Fruit fly (Drosophila melanogaster) whole organism, embryonic: ENCODE data around the gene rb.

Source experiments
- Atf3 ChIP-seq: fragments of 200-800 bp; sonication (Bioruptor generic); optimal IDR thresholded peaks from 3 replicates; lab custom pipeline; 2016; ENCODE audit warnings: missing biosample characterization, missing genetic modification characterization
- CG10147 ChIP-seq: fragments of 200-800 bp; sonication (Bioruptor generic); optimal IDR thresholded peaks from 2 replicates; lab custom pipeline; 2019; ENCODE audit warnings: missing biosample characterization, mild to moderate bottlenecking, missing genetic modification characterization, moderate library complexity
- CG12219 ChIP-seq: fragments of 200-800 bp; sonication (Bioruptor generic); optimal IDR thresholded peaks from 3 replicates; lab custom pipeline; 2018; ENCODE audit warnings: missing biosample characterization, mild to moderate bottlenecking, missing genetic modification characterization
- CG12744 ChIP-seq: fragments of 200-800 bp; sonication (Bioruptor generic); optimal IDR thresholded peaks from 2 replicates; lab custom pipeline; 2016; ENCODE audit warnings: missing biosample characterization, missing genetic modification characterization
- CG13287 ChIP-seq: fragments of 200-800 bp; sonication (Bioruptor generic); IDR thresholded peaks from 2 replicates; pipeline ENCODE4 v1.3.6; 2022; ENCODE audit warnings: missing biosample characterization, missing genetic modification characterization; ENCODE audit not compliant: partially characterized antibody
- CG14710 ChIP-seq: fragments of 200-800 bp; sonication (Bioruptor generic); optimal IDR thresholded peaks from 3 replicates; lab custom pipeline; 2019; ENCODE audit warnings: missing biosample characterization, mild to moderate bottlenecking, missing genetic modification characterization, moderate library complexity
- CG15011 ChIP-seq: fragments of 200-800 bp; sonication (Bioruptor generic); optimal IDR thresholded peaks from 3 replicates; lab custom pipeline; 2018; ENCODE audit warnings: missing biosample characterization, mild to moderate bottlenecking, missing genetic modification characterization
- CG15601 ChIP-seq: fragments of 200-800 bp; sonication (Bioruptor generic); optimal IDR thresholded peaks from 3 replicates; lab custom pipeline; 2019; ENCODE audit warnings: missing biosample characterization, mild to moderate bottlenecking, missing genetic modification characterization, moderate library complexity
- CG1602 ChIP-seq: fragments of 200-800 bp; sonication (Bioruptor generic); optimal IDR thresholded peaks from 3 replicates; lab custom pipeline; 2016; ENCODE audit warnings: missing biosample characterization, missing genetic modification characterization
- CG17328 ChIP-seq: fragments of 200-800 bp; sonication (Bioruptor generic); IDR thresholded peaks from 2 replicates; pipeline ENCODE4 v1.3.6; 2022; ENCODE audit warnings: missing biosample characterization, missing genetic modification characterization
- CG17361 ChIP-seq: fragments of 200-800 bp; sonication (Bioruptor generic); IDR thresholded peaks from 3 replicates; pipeline ENCODE4 v1.3.6; 2022; ENCODE audit warnings: missing biosample characterization, missing genetic modification characterization
- CG1832 ChIP-seq: fragments of 200-800 bp; sonication (Bioruptor generic); optimal IDR thresholded peaks from 2 replicates; lab custom pipeline; 2017; ENCODE audit warnings: missing biosample characterization, mild to moderate bottlenecking, missing genetic modification characterization, inconsistent platforms
- CG2889 ChIP-seq: fragments of 200-800 bp; sonication (Bioruptor generic); IDR thresholded peaks from 3 replicates; pipeline ENCODE4 v1.3.6; 2022; ENCODE audit warnings: missing biosample characterization, missing genetic modification characterization
- CG33213 ChIP-seq: fragments of 200-800 bp; sonication (Bioruptor generic); optimal IDR thresholded peaks from 3 replicates; lab custom pipeline; 2016; ENCODE audit warnings: missing biosample characterization, missing genetic modification characterization
- CG34224 ChIP-seq: fragments of 200-800 bp; sonication (Bioruptor generic); IDR thresholded peaks from 3 replicates; pipeline ENCODE4 v1.3.6; 2022; ENCODE audit warnings: missing biosample characterization, missing genetic modification characterization; ENCODE audit not compliant: partially characterized antibody
- CG42726 ChIP-seq: fragments of 200-800 bp; sonication (Bioruptor generic); IDR thresholded peaks from 2 replicates; pipeline ENCODE4 v1.3.6; 2022; ENCODE audit warnings: missing biosample characterization, missing genetic modification characterization; ENCODE audit not compliant: partially characterized antibody
- CG4282 ChIP-seq: fragments of 200-800 bp; sonication (Bioruptor generic); optimal IDR thresholded peaks from 2 replicates; lab custom pipeline; 2016; ENCODE audit warnings: missing biosample characterization, missing genetic modification characterization
- CG43689 ChIP-seq: fragments of 200-800 bp; sonication (Bioruptor generic); IDR thresholded peaks from 2 replicates; pipeline ENCODE4 v1.3.6; 2022; ENCODE audit warnings: missing biosample characterization, missing genetic modification characterization
- CG6654 ChIP-seq: fragments of 200-800 bp; sonication (Bioruptor generic); optimal IDR thresholded peaks from 2 replicates; lab custom pipeline; 2017; ENCODE audit warnings: missing biosample characterization, mild to moderate bottlenecking, missing genetic modification characterization
- CG6689 ChIP-seq: fragments of 200-800 bp; sonication (Bioruptor generic); IDR thresholded peaks from 2 replicates; pipeline ENCODE4 v1.3.6; 2022; ENCODE audit warnings: missing biosample characterization, missing genetic modification characterization
- CG6854 ChIP-seq: fragments of 200-800 bp; sonication (Bioruptor generic); optimal IDR thresholded peaks from 3 replicates; lab custom pipeline; 2017; ENCODE audit warnings: missing biosample characterization, mild to moderate bottlenecking, missing genetic modification characterization
- CG8944 ChIP-seq: fragments of 200-800 bp; sonication (Bioruptor generic); optimal IDR thresholded peaks from 3 replicates; lab custom pipeline; 2016; ENCODE audit warnings: missing biosample characterization, missing genetic modification characterization
- CG9817 ChIP-seq: fragments of 200-800 bp; sonication (Bioruptor generic); optimal IDR thresholded peaks from 2 replicates; lab custom pipeline; 2018; ENCODE audit warnings: missing biosample characterization, mild to moderate bottlenecking, missing genetic modification characterization, moderate library complexity
- CG9932 ChIP-seq: fragments of 200-800 bp; sonication (Bioruptor generic); IDR thresholded peaks from 2 replicates; pipeline ENCODE4 v1.3.6; 2022; ENCODE audit warnings: missing biosample characterization, missing genetic modification characterization
- Chrac-16 ChIP-seq: fragments of 200-800 bp; sonication (Bioruptor generic); optimal IDR thresholded peaks from 3 replicates; lab custom pipeline; 2016; ENCODE audit warnings: missing biosample characterization, missing genetic modification characterization
- Dll ChIP-seq: fragments of 200-800 bp; sonication (Bioruptor generic); IDR thresholded peaks from 4 replicates; pipeline ENCODE4 v1.3.6; 2022; ENCODE audit warnings: missing biosample characterization, missing genetic modification characterization; ENCODE audit not compliant: partially characterized antibody
- Doc3 ChIP-seq: fragments of 200-800 bp; sonication (Bioruptor generic); IDR thresholded peaks from 3 replicates; pipeline ENCODE4 v1.3.6; 2022; ENCODE audit warnings: missing biosample characterization, missing genetic modification characterization; ENCODE audit not compliant: partially characterized antibody
- E2f1 ChIP-seq: fragments of 200-800 bp; sonication (Bioruptor generic); IDR thresholded peaks from 2 replicates; pipeline ENCODE4 v1.3.6; 2022; ENCODE audit warnings: missing biosample characterization, missing genetic modification characterization
- Ets65A ChIP-seq: fragments of 200-800 bp; sonication (Bioruptor generic); peaks from one replicate; lab custom pipeline; 2016; ENCODE audit warnings: missing biosample characterization, missing genetic modification characterization
- Hr78 ChIP-seq, 2 experiments: fragments of 200-800 bp in 1 of 2; fragments of >200 bp in 1 of 2; sonication (Bioruptor generic) in 1 of 2; optimal IDR thresholded peaks; 2 replicates each; lab custom pipeline; 2017 to 2019; ENCODE audit warnings: missing biosample characterization in 2 of 2, missing genetic modification characterization in 2 of 2, mild to moderate bottlenecking in 1 of 2, moderate library complexity in 1 of 2
- Lpt ChIP-seq: fragments of >200 bp; optimal IDR thresholded peaks from 2 replicates; lab custom pipeline; 2018; ENCODE audit warnings: missing biosample characterization, missing genetic modification characterization
- MTF-1 ChIP-seq: fragments of 200-800 bp; sonication (Bioruptor generic); optimal IDR thresholded peaks from 2 replicates; lab custom pipeline; 2018; ENCODE audit warnings: missing biosample characterization, mild to moderate bottlenecking, missing genetic modification characterization, borderline replicate concordance
- Mrtf ChIP-seq: fragments of 200-800 bp; sonication (Bioruptor generic); IDR thresholded peaks from 3 replicates; pipeline ENCODE4 v1.3.6; 2022; ENCODE audit warnings: missing biosample characterization, missing genetic modification characterization
- Nf-YC ChIP-seq: fragments of 200-800 bp; optimal IDR thresholded peaks from 3 replicates; lab custom pipeline; 2019; ENCODE audit warnings: missing biosample characterization, mild to moderate bottlenecking, missing genetic modification characterization, moderate library complexity
- amos ChIP-seq: fragments of 200-800 bp; sonication (Bioruptor generic); IDR thresholded peaks from 2 replicates; pipeline ENCODE4 v1.3.6; 2022; ENCODE audit warnings: missing biosample characterization, missing genetic modification characterization; ENCODE audit not compliant: partially characterized antibody
- ash1 ChIP-seq: fragments of 200-800 bp; sonication (Bioruptor generic); optimal IDR thresholded peaks from 2 replicates; lab custom pipeline; 2018; ENCODE audit warnings: missing biosample characterization, mild to moderate bottlenecking, missing genetic modification characterization
- bbx ChIP-seq: fragments of 200-800 bp; sonication (Bioruptor generic); IDR thresholded peaks from 2 replicates; pipeline ENCODE4 v1.3.6; 2022; ENCODE audit warnings: missing biosample characterization, missing genetic modification characterization; ENCODE audit not compliant: partially characterized antibody
- da ChIP-seq: fragments of 200-800 bp; sonication (Bioruptor generic); optimal IDR thresholded peaks from 2 replicates; lab custom pipeline; 2016; ENCODE audit warnings: missing biosample characterization, missing genetic modification characterization
- ems ChIP-seq: fragments of 200-800 bp; sonication (Bioruptor generic); optimal IDR thresholded peaks from 3 replicates; lab custom pipeline; 2016; ENCODE audit warnings: missing biosample characterization, missing genetic modification characterization
- en ChIP-seq: fragments of 200-800 bp; sonication (Bioruptor generic); optimal IDR thresholded peaks from 2 replicates; lab custom pipeline; 2016; ENCODE audit warnings: missing biosample characterization, missing genetic modification characterization
- ewg ChIP-seq: fragments of 200-800 bp; sonication (Bioruptor generic); optimal IDR thresholded peaks from 3 replicates; lab custom pipeline; 2017; ENCODE audit warnings: mild to moderate bottlenecking, missing biosample characterization, missing genetic modification reagents, missing genetic modification characterization
- grn ChIP-seq: fragments of 200-800 bp; sonication (Bioruptor generic); optimal IDR thresholded peaks from 3 replicates; lab custom pipeline; 2017; ENCODE audit warnings: missing biosample characterization, missing genetic modification characterization
- kah ChIP-seq: fragments of 200-800 bp; sonication (Bioruptor generic); optimal IDR thresholded peaks from 2 replicates; lab custom pipeline; 2018; ENCODE audit warnings: missing biosample characterization, mild to moderate bottlenecking, missing genetic modification characterization
- klu ChIP-seq: fragments of 200-800 bp; sonication (Bioruptor generic); IDR thresholded peaks from 2 replicates; pipeline ENCODE4 v1.3.6; 2022; ENCODE audit warnings: missing biosample characterization, missing genetic modification characterization
- nmo ChIP-seq: fragments of 200-800 bp; sonication (Bioruptor generic); optimal IDR thresholded peaks from 2 replicates; lab custom pipeline; 2018; ENCODE audit warnings: missing biosample characterization, mild to moderate bottlenecking, missing genetic modification characterization, moderate library complexity
- org-1 ChIP-seq: fragments of 200-800 bp; sonication (Bioruptor generic); optimal IDR thresholded peaks from 2 replicates; lab custom pipeline; 2017; ENCODE audit warnings: missing biosample characterization, missing genetic modification characterization
- row ChIP-seq: fragments of 200-800 bp; sonication (Bioruptor generic); IDR thresholded peaks from 3 replicates; pipeline ENCODE4 v1.3.6; 2022; ENCODE audit warnings: missing biosample characterization, missing genetic modification characterization
- sens-2 ChIP-seq: fragments of 200-800 bp; sonication (Bioruptor generic); IDR thresholded peaks from 2 replicates; pipeline ENCODE4 v1.3.6; 2022; ENCODE audit warnings: missing biosample characterization, missing genetic modification characterization
- sna ChIP-seq: fragments of 200-800 bp; sonication (Bioruptor generic); IDR thresholded peaks from 2 replicates; pipeline ENCODE4 v1.3.6; 2022; ENCODE audit warnings: missing biosample characterization, missing genetic modification characterization; ENCODE audit not compliant: partially characterized antibody
- vvl ChIP-seq: fragments of 200-800 bp; sonication (Bioruptor generic); IDR thresholded peaks from 2 replicates; pipeline ENCODE4 v1.3.6; 2022; ENCODE audit warnings: missing biosample characterization, missing genetic modification characterization

Gene rb

DNA sequence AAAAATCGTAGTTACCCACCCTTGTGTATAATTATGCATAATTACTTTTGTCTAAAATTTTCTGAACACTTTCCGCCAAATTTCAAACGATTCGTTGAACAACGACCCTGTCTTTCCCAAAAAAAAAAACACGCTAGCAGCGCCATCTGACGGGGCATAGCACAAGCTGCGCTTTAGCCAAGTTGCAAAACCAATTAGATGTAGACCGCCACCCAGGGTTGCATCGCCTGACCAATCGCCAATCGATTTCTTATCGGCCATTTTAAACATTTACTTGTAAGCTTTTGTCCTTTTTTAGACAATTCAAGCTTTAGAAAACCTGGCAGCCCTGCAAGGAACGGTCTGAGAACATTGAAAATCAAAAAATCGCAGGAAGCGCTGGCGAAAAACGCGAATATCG, 10.5 kb downstream of the rb start, which contains the start of gene CG3556 (continued):
- TF ChIP-seq Lpt (GFP tag; lab: Kevin White, UChicago) (no peak), CG13287 (peak; percentile 78), Chrac-16 (peak; percentile 9), CG9932 (GFP tag; lab: Robert Waterston, UW) (peak; percentile 61; the same call in 1 of the 2 replicates), Ets65A (GFP tag; lab: Kevin White, UChicago) (peak; percentile 52), CG15601 (tag; lab: Kevin White, UChicago) (peak; percentile 49), amos (GFP tag; lab: Robert Waterston, UW) (peak; percentile 55; the same call in 1 of the 2 replicates), CG43689 (GFP tag; lab: Robert Waterston, UW) (no peak), CG42726 (peak; percentile 35; the same call in 1 of the 2 replicates), vvl (GFP tag; lab: Robert Waterston, UW) (peak; percentile 78), Atf3 (GFP tag; lab: Kevin White, UChicago) (no peak), bbx (GFP tag; lab: Robert Waterston, UW) (peak; percentile 74), Dll (peak; percentile 58; the same call in 2 of the 4 replicates), CG6854 (GFP tag; lab: Kevin White, UChicago) (no peak), CG6654 (GFP tag; lab: Kevin White, UChicago) (no peak), CG1832 (GFP tag; lab: Kevin White, UChicago) (no peak), sens-2 (GFP tag; lab: Robert Waterston, UW) (no peak), row (GFP tag; lab: Robert Waterston, UW) (peak; percentile 37; the same call in 2 of the 3 replicates), ewg (GFP tag; lab: Kevin White, UChicago) (peak; percentile 51), kah (GFP tag; lab: Kevin White, UChicago) (no peak), CG12744 (GFP tag; lab: Kevin White, UChicago) (no peak), nmo (GFP tag; lab: Kevin White, UChicago) (peak; percentile 32), E2f1 (GFP tag; lab: Robert Waterston, UW) (peak; percentile 29; the same call in 1 of the 2 replicates), CG17328 (peak; percentile 59), CG9817 (peak; percentile 19), CG2889 (GFP tag; lab: Robert Waterston, UW) (no peak), sna (GFP tag; lab: Robert Waterston, UW) (peak; percentile 32; the same call in 1 of the 2 replicates), CG10147 (no peak), CG15011 (GFP tag; lab: Kevin White, UChicago) (no peak), CG34224 (GFP tag; lab: Robert Waterston, UW) (peak; percentile 65; the same call in 2 of the 3 replicates), CG14710 (peak; percentile 54), ems (no peak), CG12219 (GFP tag; lab: Kevin White, UChicago) (no peak), en (GFP tag; lab: Kevin White, UChicago) (no peak), CG1602 (peak; percentile 27), CG6689 (GFP tag; lab: Robert Waterston, UW) (no peak), CG8944 (GFP tag; lab: Kevin White, UChicago) (peak; percentile 13), klu (GFP tag; lab: Robert Waterston, UW) (0 out of 2 replicates have a peak, but pooled peaks have one; percentile 7), ash1 (GFP tag; lab: Kevin White, UChicago) (no peak), grn (GFP tag; lab: Kevin White, UChicago) (no peak), CG17361 (GFP tag; lab: Robert Waterston, UW) (no peak; the same call in 2 of the 3 replicates), CG33213 (peak; percentile 93), Doc3 (GFP tag; lab: Robert Waterston, UW) (no peak), Mrtf (0 out of 3 replicates have a peak, but pooled peaks have one; percentile 26), MTF-1 (peak; percentile 33), da (no peak), org-1 (GFP tag; lab: Kevin White, UChicago) (peak; percentile 7), Nf-YC (tag; lab: Kevin White, UChicago) (no peak), CG4282 (GFP tag; lab: Kevin White, UChicago) (peak; percentile 40), Hr78 (GFP tag; optimal IDR thresholded peaks at IDR 0.05; lab: Kevin White, UChicago) (no peak)
